Worm (Caenorhabditis elegans) whole organism, mixed stage, embryonic: Measurements from ENCODE around the gene lir-2.

Experiments used
- blmp-1 ChIP-seq: fragments of 150-350 bp; optimal IDR thresholded peaks from 2 replicates; lab custom pipeline; 2014; ENCODE audit warnings: missing biosample characterization, missing genetic modification characterization
- ceh-39 ChIP-seq: fragments of 150-350 bp; optimal IDR thresholded peaks from 2 replicates; lab custom pipeline; 2014; ENCODE audit warnings: missing biosample characterization, missing genetic modification characterization
- nhr-28 ChIP-seq: fragments of 150-350 bp; optimal IDR thresholded peaks from 2 replicates; lab custom pipeline; 2014; ENCODE audit warnings: missing biosample characterization, missing genetic modification characterization
- nhr-76 ChIP-seq: sonication (generic microtip); optimal IDR thresholded peaks from 2 replicates; lab custom pipeline; 2017; ENCODE audit warnings: missing biosample characterization, missing genetic modification characterization
- sem-2 ChIP-seq: fragments of 200-800 bp; sonication (Bioruptor generic); optimal IDR thresholded peaks from 2 replicates; lab custom pipeline; 2018; ENCODE audit warnings: mild to moderate bottlenecking, missing genetic modification characterization, missing compliant biosample characterization

- TF ChIP-seq nhr-28 (tag; lab: Kevin White, UChicago) (no peak), nhr-76 (tag; lab: Kevin White, UChicago) (no peak), ceh-39 (no peak), sem-2 (no peak), blmp-1 (tag; lab: Kevin White, UChicago) (no peak)
These were observed 40.3 kb downstream of the lir-2 start, which contains the start of gene luc-7L for ce11 chrII:7707383-7707782.
